Worm (Caenorhabditis elegans) whole organism, L3 larva: ENCODE measurements around the gene lhfp-4.

ENCODE experiments used
- aly-2 ChIP-seq: fragments of 150-350 bp; optimal IDR thresholded peaks from 2 replicates; lab custom pipeline; 2014; ENCODE audit warnings: missing biosample characterization, missing genetic modification characterization
- hmg-11 ChIP-seq: sonication (generic microtip); optimal IDR thresholded peaks from 2 replicates; lab custom pipeline; 2016; ENCODE audit warnings: missing genetic modification characterization, missing compliant biosample characterization
- nhr-77 ChIP-seq: fragments of 150-350 bp; optimal IDR thresholded peaks from 2 replicates; lab custom pipeline; 2014; ENCODE audit warnings: missing biosample characterization, missing genetic modification characterization

DNA sequence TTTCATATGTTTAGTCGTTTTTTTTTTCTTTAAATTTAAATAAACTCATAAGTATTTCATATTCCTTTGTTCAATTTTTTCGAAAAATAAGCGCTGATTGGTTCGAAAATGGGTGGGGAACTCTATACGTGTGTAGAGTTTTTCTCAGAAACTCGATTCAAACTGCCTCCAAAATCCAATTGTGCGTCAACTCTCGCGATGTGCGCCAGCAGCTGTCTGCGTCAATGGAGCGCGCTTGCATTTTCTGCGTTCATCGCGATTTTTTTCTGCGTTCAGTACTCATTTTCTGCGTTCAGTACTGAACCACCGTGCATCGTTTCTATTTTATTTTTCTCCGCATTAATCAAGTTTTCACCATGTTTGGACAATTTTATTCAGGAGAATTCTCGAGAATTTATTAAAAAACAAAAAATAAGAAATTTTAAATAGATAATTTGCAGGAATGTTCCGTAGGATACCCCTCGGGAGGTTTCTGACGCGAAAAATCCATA lies 25.6 kb upstream of the lhfp-4 start, which contains the start of gene eelo-2:
- TF ChIP-seq aly-2 (tag; lab: Kevin White, UChicago) (peak; percentile 75), nhr-77 (tag; lab: Kevin White, UChicago) (peak; percentile 88), hmg-11 (tag; lab: Kevin White, UChicago) (peak; percentile 96)
